Worm (Caenorhabditis elegans) whole organism, late embryonic: Measurements from ENCODE around the gene K12H4.5.

ENCODE experiments used
- K02D7.2 ChIP-seq: sonication (generic microtip); optimal IDR thresholded peaks from 2 replicates; lab custom pipeline; 2017; ENCODE audit warnings: mild to moderate bottlenecking, missing genetic modification characterization, missing compliant biosample characterization
- K09A11.1 ChIP-seq: sonication (generic microtip); optimal IDR thresholded peaks from 2 replicates; lab custom pipeline; 2017; ENCODE audit warnings: antibody characterized with exemption, mild to moderate bottlenecking, missing genetic modification characterization, missing compliant biosample characterization; ENCODE audit not compliant: insufficient read depth
- Y22D7AL.16 ChIP-seq: sonication (generic microtip); optimal IDR thresholded peaks from 2 replicates; lab custom pipeline; 2016; ENCODE audit warnings: missing genetic modification characterization, missing compliant biosample characterization
- ahr-1 ChIP-seq: sonication (generic microtip); optimal IDR thresholded peaks from 2 replicates; lab custom pipeline; 2016; ENCODE audit warnings: missing genetic modification characterization, missing compliant biosample characterization
- ama-1 ChIP-seq: fragments of 150-350 bp; optimal IDR thresholded peaks from 2 replicates; lab custom pipeline; 2014
- ceh-14 ChIP-seq: sonication (generic microtip); optimal IDR thresholded peaks from 2 replicates; lab custom pipeline; 2016; ENCODE audit warnings: missing genotype, missing genetic modification characterization, missing compliant biosample characterization
- ceh-24 ChIP-seq: sonication (generic microtip); optimal IDR thresholded peaks from 2 replicates; lab custom pipeline; 2016; ENCODE audit warnings: mild to moderate bottlenecking, missing genetic modification characterization, missing compliant biosample characterization
- ceh-48 ChIP-seq: sonication (generic microtip); optimal IDR thresholded peaks from 2 replicates; lab custom pipeline; 2016; ENCODE audit warnings: missing genetic modification characterization, inconsistent platforms, missing compliant biosample characterization
- ceh-6 ChIP-seq: fragments of 200-800 bp; sonication (Bioruptor generic); optimal IDR thresholded peaks from 2 replicates; lab custom pipeline; 2018; ENCODE audit warnings: mild to moderate bottlenecking, missing genetic modification characterization, missing compliant biosample characterization
- ceh-9 ChIP-seq: sonication (generic microtip); optimal IDR thresholded peaks from 2 replicates; lab custom pipeline; 2016; ENCODE audit warnings: mild to moderate bottlenecking, missing genetic modification characterization, inconsistent platforms, missing compliant biosample characterization
- che-1 ChIP-seq: sonication (generic microtip); optimal IDR thresholded peaks from 2 replicates; lab custom pipeline; 2016; ENCODE audit warnings: mild to moderate bottlenecking, missing genetic modification characterization, missing compliant biosample characterization
- elt-2 ChIP-seq: sonication (generic microtip); optimal IDR thresholded peaks from 2 replicates; lab custom pipeline; 2016; ENCODE audit warnings: missing genetic modification reagents, missing genetic modification characterization, missing compliant biosample characterization
- elt-4 ChIP-seq: sonication (generic microtip); optimal IDR thresholded peaks from 2 replicates; lab custom pipeline; 2016; ENCODE audit warnings: missing genetic modification characterization, missing compliant biosample characterization
- ets-4 ChIP-seq: sonication (generic microtip); optimal IDR thresholded peaks from 2 replicates; lab custom pipeline; 2016; ENCODE audit warnings: missing genetic modification characterization, missing compliant biosample characterization
- fax-1 ChIP-seq: sonication (generic microtip); optimal IDR thresholded peaks from 2 replicates; lab custom pipeline; 2016; ENCODE audit warnings: missing genotype, missing genetic modification characterization, missing compliant biosample characterization
- fkh-10 ChIP-seq: fragments of 150-350 bp; optimal IDR thresholded peaks from 2 replicates; lab custom pipeline; 2014; ENCODE audit warnings: missing biosample characterization, missing genetic modification reagents, missing genetic modification characterization
- gmeb-2 ChIP-seq: sonication (generic microtip); optimal IDR thresholded peaks from 2 replicates; lab custom pipeline; 2016; ENCODE audit warnings: missing genetic modification characterization, inconsistent platforms, missing compliant biosample characterization
- hlh-13 ChIP-seq: fragments of 200-800 bp; sonication (Bioruptor generic); optimal IDR thresholded peaks from 2 replicates; lab custom pipeline; 2018; ENCODE audit warnings: mild to moderate bottlenecking, missing genetic modification characterization, missing compliant biosample characterization
- hlh-15 ChIP-seq: sonication (generic microtip); optimal IDR thresholded peaks from 2 replicates; lab custom pipeline; 2016; ENCODE audit warnings: missing genetic modification characterization, missing compliant biosample characterization
- hlh-30 ChIP-seq: sonication (generic microtip); optimal IDR thresholded peaks from 2 replicates; lab custom pipeline; 2017; ENCODE audit warnings: antibody characterized with exemption, missing genetic modification characterization, missing compliant biosample characterization; ENCODE audit not compliant: insufficient read depth
- hlh-6 ChIP-seq: sonication (generic microtip); optimal IDR thresholded peaks from 2 replicates; lab custom pipeline; 2016; ENCODE audit warnings: missing genotype, missing genetic modification characterization, missing compliant biosample characterization
- pat-9 ChIP-seq: fragments of 200-800 bp; sonication (Bioruptor generic); optimal IDR thresholded peaks from 2 replicates; lab custom pipeline; 2018; ENCODE audit warnings: mild to moderate bottlenecking, missing genetic modification characterization, moderate library complexity, missing compliant biosample characterization
- pha-2 ChIP-seq: sonication (generic microtip); optimal IDR thresholded peaks from 2 replicates; lab custom pipeline; 2017; ENCODE audit warnings: mild to moderate bottlenecking, missing genetic modification characterization, missing compliant biosample characterization
- pha-4 ChIP-seq: fragments of 150-350 bp; optimal IDR thresholded peaks from 2 replicates; lab custom pipeline; 2018; ENCODE audit warnings: missing biosample characterization, missing genetic modification reagents, missing genetic modification characterization
- pqm-1 ChIP-seq: sonication (generic microtip); optimal IDR thresholded peaks from 2 replicates; lab custom pipeline; 2016; ENCODE audit warnings: missing genetic modification characterization, missing compliant biosample characterization
- pros-1 ChIP-seq: fragments of 150-350 bp; optimal IDR thresholded peaks from 2 replicates; lab custom pipeline; 2014; ENCODE audit warnings: missing biosample characterization, missing genetic modification reagents, missing genetic modification characterization
- ref-2 ChIP-seq: sonication (generic microtip); optimal IDR thresholded peaks from 2 replicates; lab custom pipeline; 2016; ENCODE audit warnings: missing genetic modification characterization, missing compliant biosample characterization
- sdc-2 ChIP-seq: sonication (generic microtip); optimal IDR thresholded peaks from 2 replicates; lab custom pipeline; 2016; ENCODE audit warnings: missing genotype, missing genetic modification characterization, missing compliant biosample characterization
- sox-2 ChIP-seq: fragments of 200-800 bp; sonication (Bioruptor generic); IDR thresholded peaks from 2 replicates; pipeline ENCODE4 v1.3.6; 2022; ENCODE audit warnings: missing genetic modification reagents, missing genetic modification characterization, missing compliant biosample characterization
- sox-4 ChIP-seq: sonication (generic microtip); optimal IDR thresholded peaks from 2 replicates; lab custom pipeline; 2017; ENCODE audit warnings: mild to moderate bottlenecking, missing genetic modification characterization, inconsistent platforms, missing compliant biosample characterization
- ttx-3 ChIP-seq: sonication (generic microtip); optimal IDR thresholded peaks from 2 replicates; lab custom pipeline; 2016; ENCODE audit warnings: missing genetic modification reagents, missing genetic modification characterization, missing compliant biosample characterization
- unc-3 ChIP-seq, 2 experiments: fragments of 200-800 bp in 1 of 2; sonication (Bioruptor generic) in 1 of 2; sonication (generic microtip) in 1 of 2; conservative IDR thresholded peaks in 1 of 2; optimal IDR thresholded peaks in 1 of 2; 2 replicates each; pipeline versions ENCODE4 v1.3.6 to Lab custom; 2016 to 2022; ENCODE audit warnings: missing compliant biosample characterization in 2 of 2, missing genetic modification characterization in 2 of 2, missing genetic modification reagents in 1 of 2
- unc-42 ChIP-seq: sonication (generic microtip); optimal IDR thresholded peaks from 2 replicates; lab custom pipeline; 2016; ENCODE audit warnings: missing genotype, missing genetic modification characterization, missing compliant biosample characterization
- unc-55 ChIP-seq: sonication (generic microtip); optimal IDR thresholded peaks from 2 replicates; lab custom pipeline; 2017; ENCODE audit warnings: missing biosample characterization, missing genetic modification reagents, missing genetic modification characterization
- zip-5 ChIP-seq: sonication (generic microtip); optimal IDR thresholded peaks from 2 replicates; lab custom pipeline; 2016; ENCODE audit warnings: missing genetic modification characterization, missing compliant biosample characterization

Gene K12H4.5

ce11 chrIII:8009769-8010168 is 34.5 kb upstream of the K12H4.5 start, which contains the start of gene cit-1.1:
Gene cit-1.1, minus strand, starts transcription at chrIII:8009821.
- TF ChIP-seq unc-42 (no peak), hlh-30 (tag; lab: Kevin White, UChicago) (peak; percentile 22)

ce11 chrIII:8010260-8010822 is 33.9 kb upstream of the K12H4.5 start, which contains the start of gene cit-1.2:
Gene cit-1.2, plus strand, starts transcription at chrIII:8010772.
- TF ChIP-seq fax-1 (no peak), gmeb-2 (tag; lab: Kevin White, UChicago) (no peak), ceh-48 (tag; lab: Kevin White, UChicago) (peak; percentile 11), ttx-3 (tag; lab: Kevin White, UChicago) (no peak)

ce11 chrIII:8013582-8013981 is 30.7 kb upstream of the K12H4.5 start:
- TF ChIP-seq ref-2 (tag; lab: Kevin White, UChicago): no peak
- TF ChIP-seq pros-1: no peak
- TF ChIP-seq elt-2 (tag; lab: Kevin White, UChicago): no peak
- TF ChIP-seq sox-4 (tag; lab: Kevin White, UChicago): no peak
- TF ChIP-seq unc-55 (GFP tag; lab: Kevin White, UChicago): no peak
- no peak for TF ChIP-seq pha-4 (tag; lab: Kevin White, UChicago)
- no peak for TF ChIP-seq elt-4 (tag; lab: Kevin White, UChicago)
- no peak for TF ChIP-seq K02D7.2
- TF ChIP-seq sdc-2 (tag; lab: Kevin White, UChicago): no peak
- no peak for TF ChIP-seq hlh-6 (tag; lab: Kevin White, UChicago)
- TF ChIP-seq ceh-24 (tag; lab: Kevin White, UChicago): no peak
- no peak for TF ChIP-seq gmeb-2 (tag; lab: Kevin White, UChicago)

ce11 chrIII:8016438-8016837 is 27.8 kb upstream of the K12H4.5 start, which contains the start of gene F44B9.5:
Gene F44B9.5, minus strand, starts transcription at chrIII:8016538.
- TF ChIP-seq ama-1 (lab: Kevin White, UChicago) (no peak), ahr-1 (tag; lab: Kevin White, UChicago) (no peak), unc-3 (GFP tag; conservative IDR thresholded peaks at IDR 0.05; lab: Robert Waterston, UW) (no peak), unc-3 (tag; optimal IDR thresholded peaks at IDR 0.05; lab: Kevin White, UChicago) (no peak), gmeb-2 (tag; lab: Kevin White, UChicago) (no peak), sox-4 (tag; lab: Kevin White, UChicago) (no peak), che-1 (tag; lab: Kevin White, UChicago) (no peak), hlh-6 (tag; lab: Kevin White, UChicago) (no peak), elt-4 (tag; lab: Kevin White, UChicago) (no peak)

ce11 chrIII:8017053-8017452 is 27.2 kb upstream of the K12H4.5 start:
- no peak for TF ChIP-seq hlh-13 (GFP tag; lab: Kevin White, UChicago)
- TF ChIP-seq pat-9 (tag; lab: Kevin White, UChicago): no peak
- TF ChIP-seq hlh-15 (tag; lab: Kevin White, UChicago): no peak
- no peak for TF ChIP-seq sdc-2 (tag; lab: Kevin White, UChicago)
- no peak for TF ChIP-seq pha-2 (tag; lab: Kevin White, UChicago)
- TF ChIP-seq ceh-48 (tag; lab: Kevin White, UChicago): no peak
- no peak for TF ChIP-seq pqm-1 (tag; lab: Kevin White, UChicago)
- no peak for TF ChIP-seq zip-5 (tag; lab: Kevin White, UChicago)
- no peak for TF ChIP-seq ahr-1 (tag; lab: Kevin White, UChicago)
- TF ChIP-seq ceh-6 (GFP tag; lab: Kevin White, UChicago): no peak
- no peak for TF ChIP-seq sox-2
- TF ChIP-seq ets-4: no peak
- TF ChIP-seq ceh-9 (tag; lab: Kevin White, UChicago): no peak
- TF ChIP-seq K09A11.1 (tag; lab: Kevin White, UChicago): no peak
- no peak for TF ChIP-seq elt-2 (tag; lab: Kevin White, UChicago)
- TF ChIP-seq fkh-10 (GFP tag; lab: Kevin White, UChicago): no peak
- TF ChIP-seq ceh-14: no peak
- TF ChIP-seq pha-4 (tag; lab: Kevin White, UChicago): no peak
- no peak for TF ChIP-seq Y22D7AL.16 (tag; lab: Kevin White, UChicago)
- TF ChIP-seq ama-1 (lab: Kevin White, UChicago): no peak
